Fruit fly (Drosophila melanogaster) whole organism, embryonic: ENCODE results near the gene CG14102.

ENCODE experiments used
- Abd-B ChIP-seq: fragments of 200-800 bp; sonication (Bioruptor generic); optimal IDR thresholded peaks from 2 replicates; lab custom pipeline; 2018; ENCODE audit warnings: missing biosample characterization, mild to moderate bottlenecking, missing genetic modification characterization, moderate library complexity
- Adf1 ChIP-seq: fragments of 200-800 bp; sonication (Bioruptor generic); IDR thresholded peaks from 2 replicates; pipeline ENCODE4 v1.3.6; 2022; ENCODE audit warnings: missing biosample characterization, missing genetic modification characterization
- BtbVII ChIP-seq: fragments of 200-800 bp; sonication (Bioruptor generic); optimal IDR thresholded peaks from 3 replicates; lab custom pipeline; 2017; ENCODE audit warnings: missing biosample characterization, mild to moderate bottlenecking, missing genetic modification characterization
- CG10366 ChIP-seq: fragments of 200-800 bp; sonication (Bioruptor generic); IDR thresholded peaks from 2 replicates; pipeline ENCODE4 v1.3.6; 2022; ENCODE audit warnings: missing biosample characterization, missing genetic modification characterization
- CG11456 ChIP-seq: fragments of 200-800 bp; sonication (Bioruptor generic); IDR thresholded peaks from 3 replicates; pipeline ENCODE4 v1.3.6; 2022; ENCODE audit warnings: missing biosample characterization, missing genetic modification characterization
- CG11695 ChIP-seq: fragments of 200-800 bp; sonication (Bioruptor generic); IDR thresholded peaks from 3 replicates; pipeline ENCODE4 v1.3.6; 2022; ENCODE audit warnings: missing biosample characterization, missing genetic modification characterization
- CG12769 ChIP-seq: fragments of 200-800 bp; sonication (Bioruptor generic); optimal IDR thresholded peaks from 2 replicates; lab custom pipeline; 2019; ENCODE audit warnings: missing biosample characterization, mild to moderate bottlenecking, missing genetic modification characterization, moderate library complexity
- CG13624 ChIP-seq: fragments of 200-800 bp; sonication (Bioruptor generic); optimal IDR thresholded peaks from 2 replicates; lab custom pipeline; 2016; ENCODE audit warnings: missing biosample characterization, missing genetic modification characterization
- CG17359 ChIP-seq: fragments of 200-800 bp; sonication (Bioruptor generic); optimal IDR thresholded peaks from 3 replicates; lab custom pipeline; 2018; ENCODE audit warnings: missing biosample characterization, mild to moderate bottlenecking, missing genetic modification characterization, moderate library complexity
- CG17385 ChIP-seq: fragments of 200-800 bp; sonication (Bioruptor generic); optimal IDR thresholded peaks from 3 replicates; lab custom pipeline; 2018; ENCODE audit warnings: missing biosample characterization, mild to moderate bottlenecking, missing genetic modification characterization
- CG1792 ChIP-seq: fragments of 200-800 bp; sonication (Bioruptor generic); optimal IDR thresholded peaks from 2 replicates; lab custom pipeline; 2016; ENCODE audit warnings: missing biosample characterization, missing genetic modification characterization
- CG1832 ChIP-seq: fragments of 200-800 bp; sonication (Bioruptor generic); optimal IDR thresholded peaks from 2 replicates; lab custom pipeline; 2017; ENCODE audit warnings: missing biosample characterization, mild to moderate bottlenecking, missing genetic modification characterization, inconsistent platforms
- CG3163 ChIP-seq: fragments of 200-800 bp; sonication (Bioruptor generic); optimal IDR thresholded peaks from 3 replicates; lab custom pipeline; 2016; ENCODE audit warnings: missing biosample characterization, missing genetic modification characterization
- CG8290 ChIP-seq, 3 experiments: fragments of 200-800 bp; sonication (Bioruptor generic); optimal IDR thresholded peaks; 2 replicates each; lab custom pipeline; 2016 to 2019; ENCODE audit warnings: missing biosample characterization in 3 of 3, missing genetic modification characterization in 3 of 3, mild to moderate bottlenecking in 2 of 3, moderate library complexity in 1 of 3
- CG9876 ChIP-seq: fragments of 200-800 bp; sonication (Bioruptor generic); optimal IDR thresholded peaks from 2 replicates; lab custom pipeline; 2016; ENCODE audit warnings: missing biosample characterization, missing genetic modification characterization
- CG9932 ChIP-seq: fragments of 200-800 bp; sonication (Bioruptor generic); IDR thresholded peaks from 2 replicates; pipeline ENCODE4 v1.3.6; 2022; ENCODE audit warnings: missing biosample characterization, missing genetic modification characterization
- Deaf1 ChIP-seq: fragments of 200-800 bp; optimal IDR thresholded peaks from 3 replicates; lab custom pipeline; 2019; ENCODE audit warnings: missing biosample characterization, mild to moderate bottlenecking, missing genetic modification characterization, moderate library complexity
- Dll ChIP-seq: fragments of 200-800 bp; sonication (Bioruptor generic); IDR thresholded peaks from 4 replicates; pipeline ENCODE4 v1.3.6; 2022; ENCODE audit warnings: missing biosample characterization, missing genetic modification characterization; ENCODE audit not compliant: partially characterized antibody
- HmgZ ChIP-seq: fragments of 200-800 bp; sonication (Bioruptor generic); optimal IDR thresholded peaks from 2 replicates; lab custom pipeline; 2018; ENCODE audit warnings: missing biosample characterization, mild to moderate bottlenecking, missing genetic modification characterization
- Med ChIP-seq: fragments of 200-800 bp; sonication (Bioruptor generic); peaks from one replicate; lab custom pipeline; 2016; ENCODE audit warnings: missing biosample characterization, missing genetic modification characterization, mild to moderate bottlenecking, inconsistent platforms, moderate library complexity
- NC2β ChIP-seq: fragments of 200-800 bp; sonication (Bioruptor generic); optimal IDR thresholded peaks from 2 replicates; lab custom pipeline; 2016; ENCODE audit warnings: missing biosample characterization, missing genetic modification characterization
- NK7.1 ChIP-seq: fragments of 200-800 bp; sonication (Bioruptor generic); optimal IDR thresholded peaks from 3 replicates; lab custom pipeline; 2016; ENCODE audit warnings: missing biosample characterization, missing genetic modification characterization
- Optix ChIP-seq: fragments of 200-800 bp; sonication (Bioruptor generic); IDR thresholded peaks from 3 replicates; pipeline ENCODE4 v1.3.6; 2022; ENCODE audit warnings: missing biosample characterization, missing genetic modification characterization
- Trl ChIP-seq, 3 experiments: fragments of >200 bp in 2 of 3; fragments of 200-800 bp in 1 of 3; sonication (Bioruptor generic) in 1 of 3; optimal IDR thresholded peaks; 2 replicates in 1 of 3; 3 replicates in 2 of 3; lab custom pipeline; 2016 to 2017; ENCODE audit warnings: missing biosample characterization in 1 of 3, missing genetic modification characterization in 1 of 3
- Vsx1 ChIP-seq: fragments of 200-800 bp; sonication (Bioruptor generic); optimal IDR thresholded peaks from 2 replicates; lab custom pipeline; 2017; ENCODE audit warnings: missing biosample characterization, mild to moderate bottlenecking, missing genetic modification characterization, missing genetic modification reagents
- cad ChIP-seq: fragments of >200 bp; optimal IDR thresholded peaks from 2 replicates; lab custom pipeline; 2017; ENCODE audit warnings: missing biosample characterization, missing genetic modification characterization
- cg ChIP-seq: fragments of 200-800 bp; sonication (Bioruptor generic); optimal IDR thresholded peaks from 3 replicates; lab custom pipeline; 2019; ENCODE audit warnings: missing biosample characterization, mild to moderate bottlenecking, missing genetic modification characterization, moderate library complexity
- cwo ChIP-seq: fragments of 200-800 bp; sonication (Bioruptor generic); optimal IDR thresholded peaks from 3 replicates; lab custom pipeline; 2017; ENCODE audit warnings: missing biosample characterization, missing genetic modification characterization, mild to moderate bottlenecking, moderate library complexity, missing genetic modification reagents
- danr ChIP-seq: fragments of 200-800 bp; sonication (Bioruptor generic); IDR thresholded peaks from 2 replicates; pipeline ENCODE4 v1.3.6; 2022; ENCODE audit warnings: missing biosample characterization, missing genetic modification characterization
- esg ChIP-seq: fragments of 200-800 bp; sonication (Bioruptor generic); conservative IDR thresholded peaks from 2 replicates; pipeline ENCODE4 v1.3.6; 2022; ENCODE audit warnings: missing biosample characterization, missing genetic modification characterization
- eve ChIP-seq, 2 experiments: fragments of >200 bp; optimal IDR thresholded peaks; 2 replicates each; lab custom pipeline; 2017; ENCODE audit warnings: missing biosample characterization in 2 of 2, missing genetic modification characterization in 2 of 2
- grn ChIP-seq: fragments of 200-800 bp; sonication (Bioruptor generic); optimal IDR thresholded peaks from 3 replicates; lab custom pipeline; 2017; ENCODE audit warnings: missing biosample characterization, missing genetic modification characterization
- her ChIP-seq: fragments of 200-800 bp; sonication (Bioruptor generic); optimal IDR thresholded peaks from 2 replicates; lab custom pipeline; 2016; ENCODE audit warnings: missing biosample characterization, missing genetic modification characterization
- kah ChIP-seq: fragments of 200-800 bp; sonication (Bioruptor generic); optimal IDR thresholded peaks from 2 replicates; lab custom pipeline; 2018; ENCODE audit warnings: missing biosample characterization, mild to moderate bottlenecking, missing genetic modification characterization
- lov ChIP-seq, 2 experiments: fragments of 200-800 bp in 1 of 2; fragments of >200 bp in 1 of 2; sonication (Bioruptor generic) in 1 of 2; IDR thresholded peaks in 1 of 2; optimal IDR thresholded peaks in 1 of 2; 2 replicates in 1 of 2; 3 replicates in 1 of 2; pipeline versions ENCODE4 v1.3.6 to Lab custom; 2017 to 2022; ENCODE audit warnings: missing biosample characterization in 1 of 2, missing genetic modification characterization in 1 of 2
- mirr ChIP-seq: fragments of 200-800 bp; sonication (Bioruptor generic); optimal IDR thresholded peaks from 3 replicates; lab custom pipeline; 2018; ENCODE audit warnings: missing biosample characterization, mild to moderate bottlenecking, missing genetic modification characterization
- nerfin-1 ChIP-seq: fragments of 200-800 bp; sonication (Bioruptor generic); optimal IDR thresholded peaks from 3 replicates; lab custom pipeline; 2019; ENCODE audit warnings: missing biosample characterization, mild to moderate bottlenecking, missing genetic modification characterization, moderate library complexity
- oc ChIP-seq: fragments of 200-800 bp; sonication (Bioruptor generic); optimal IDR thresholded peaks from 2 replicates; lab custom pipeline; 2018; ENCODE audit warnings: missing biosample characterization, mild to moderate bottlenecking, missing genetic modification characterization, moderate library complexity
- odd ChIP-seq: fragments of 200-800 bp; sonication (Bioruptor generic); optimal IDR thresholded peaks from 2 replicates; lab custom pipeline; 2017; ENCODE audit warnings: missing biosample characterization, mild to moderate bottlenecking, missing genetic modification characterization
- pan ChIP-seq, 4 experiments: fragments of >200 bp in 3 of 4; fragments of 200-800 bp in 1 of 4; sonication (Bioruptor generic) in 1 of 4; optimal IDR thresholded peaks in 3 of 4; IDR thresholded peaks in 1 of 4; 2 replicates each; pipeline versions ENCODE4 v1.3.6 to Lab custom; 2017 to 2022; ENCODE audit warnings: missing biosample characterization in 2 of 4, missing genetic modification characterization in 2 of 4, mixed read lengths in 1 of 4
- peb ChIP-seq: fragments of 200-800 bp; sonication (Bioruptor generic); IDR thresholded peaks from 2 replicates; pipeline ENCODE4 v1.3.6; 2022; ENCODE audit warnings: missing biosample characterization, missing genetic modification characterization
- schlank ChIP-seq: fragments of 200-800 bp; sonication (Bioruptor generic); optimal IDR thresholded peaks from 2 replicates; lab custom pipeline; 2018; ENCODE audit warnings: missing biosample characterization, mild to moderate bottlenecking, missing genetic modification characterization
- sd ChIP-seq: fragments of 200-800 bp; sonication (Bioruptor generic); optimal IDR thresholded peaks from 3 replicates; lab custom pipeline; 2018; ENCODE audit warnings: missing biosample characterization, mild to moderate bottlenecking, missing genetic modification characterization, moderate library complexity
- seq ChIP-seq: fragments of 200-800 bp; sonication (Bioruptor generic); IDR thresholded peaks from 2 replicates; pipeline ENCODE4 v1.3.6; 2022; ENCODE audit warnings: missing biosample characterization, missing genetic modification characterization
- sna ChIP-seq: fragments of 200-800 bp; sonication (Bioruptor generic); IDR thresholded peaks from 2 replicates; pipeline ENCODE4 v1.3.6; 2022; ENCODE audit warnings: missing biosample characterization, missing genetic modification characterization; ENCODE audit not compliant: partially characterized antibody
- so ChIP-seq: fragments of 200-800 bp; sonication (Bioruptor generic); IDR thresholded peaks from 3 replicates; pipeline ENCODE4 v1.3.6; 2022; ENCODE audit warnings: missing biosample characterization, missing genetic modification characterization
- sob ChIP-seq: fragments of 200-800 bp; sonication (Bioruptor generic); IDR thresholded peaks from 2 replicates; pipeline ENCODE4 v1.3.6; 2022; ENCODE audit warnings: missing biosample characterization, missing genetic modification characterization
- sug ChIP-seq: fragments of 200-800 bp; optimal IDR thresholded peaks from 2 replicates; lab custom pipeline; 2019; ENCODE audit warnings: missing biosample characterization, mild to moderate bottlenecking, missing genetic modification characterization, moderate library complexity

CG14102 gene

dm6 chr3L:19791688-19792073 lies 9.4 kb downstream of the CG14102 start (continued):
- TF ChIP-seq Vsx1 (GFP tag; lab: Kevin White, UChicago), result peak; percentile 82
- TF ChIP-seq CG10366 (GFP tag; lab: Robert Waterston, UW), result no peak
- TF ChIP-seq oc (tag; lab: Kevin White, UChicago), result peak; percentile 94
- TF ChIP-seq sob (GFP tag; lab: Robert Waterston, UW), result no peak
- no peak for TF ChIP-seq CG1792 (GFP tag; lab: Kevin White, UChicago)
- no peak for TF ChIP-seq CG13624 (GFP tag; lab: Kevin White, UChicago)
- TF ChIP-seq sug (tag; lab: Kevin White, UChicago), result peak; percentile 63
- TF ChIP-seq CG12769 (tag; lab: Kevin White, UChicago), result peak; percentile 82
- peak; percentile 53 for TF ChIP-seq cad (GFP tag; lab: Kevin White, UChicago)
- TF ChIP-seq mirr (GFP tag; lab: Kevin White, UChicago), result peak; percentile 70
- peak; percentile 7 for TF ChIP-seq CG17359 (tag; lab: Kevin White, UChicago)
- no peak for TF ChIP-seq NK7.1 (GFP tag; lab: Kevin White, UChicago)
- TF ChIP-seq CG11456, result no peak
- peak; percentile 82 for TF ChIP-seq grn (GFP tag; lab: Kevin White, UChicago)
- TF ChIP-seq BtbVII, result peak; percentile 35
- TF ChIP-seq so (GFP tag; lab: Robert Waterston, UW), result no peak
- TF ChIP-seq CG1832 (GFP tag; lab: Kevin White, UChicago), result peak; percentile 96
- TF ChIP-seq lov (optimal IDR thresholded peaks at IDR 0.05; lab: Kevin White, UChicago), result no peak
- peak; percentile 76; the same call in 2 of the 3 replicates for TF ChIP-seq lov (GFP tag; IDR thresholded peaks at IDR 0.05; lab: Robert Waterston, UW)
- TF ChIP-seq cg (GFP tag; lab: Kevin White, UChicago), result peak; percentile 92
- peak; percentile 30; the same call in 1 of the 2 replicates for TF ChIP-seq peb (GFP tag; lab: Robert Waterston, UW)
- peak; percentile 83 for TF ChIP-seq Med (GFP tag; lab: Kevin White, UChicago)
- no peak for TF ChIP-seq NC2β (GFP tag; lab: Kevin White, UChicago)
- peak; percentile 21 for TF ChIP-seq CG9876 (GFP tag; lab: Kevin White, UChicago)
- peak; percentile 29 for TF ChIP-seq cwo (GFP tag; lab: Kevin White, UChicago)
- TF ChIP-seq schlank, result peak; percentile 13
- peak; percentile 35 for TF ChIP-seq Abd-B (GFP tag; lab: Kevin White, UChicago)
- TF ChIP-seq odd (GFP tag; lab: Kevin White, UChicago), result peak; percentile 20
- TF ChIP-seq Trl (optimal IDR thresholded peaks at IDR 0.05; lab: Kevin White, UChicago), result peak; percentile 33 to 85
- no peak for TF ChIP-seq Trl (GFP tag; optimal IDR thresholded peaks at IDR 0.05; lab: Kevin White, UChicago)
- peak; percentile 15 for TF ChIP-seq CG17385 (GFP tag; lab: Kevin White, UChicago)
- TF ChIP-seq her (GFP tag; lab: Kevin White, UChicago), result peak; percentile 2
- no peak for TF ChIP-seq eve (GFP tag; optimal IDR thresholded peaks at IDR 0.05; lab: Kevin White, UChicago)
- peak; percentile 38 for TF ChIP-seq kah (GFP tag; lab: Kevin White, UChicago)
- TF ChIP-seq Optix (GFP tag; lab: Robert Waterston, UW), result no peak
- TF ChIP-seq CG11695, result no peak
- TF ChIP-seq sna (GFP tag; lab: Robert Waterston, UW), result peak; percentile 36; the same call in 1 of the 2 replicates
- peak; percentile 80 for TF ChIP-seq sd
- no peak for TF ChIP-seq nerfin-1 (tag; lab: Kevin White, UChicago)
- TF ChIP-seq CG3163 (GFP tag; lab: Kevin White, UChicago), result peak; percentile 21
- TF ChIP-seq CG8290 (GFP tag; optimal IDR thresholded peaks at IDR 0.05; lab: Kevin White, UChicago), result no peak
- peak in 1 of 2 experiments; percentile 52 for TF ChIP-seq CG8290 (tag; optimal IDR thresholded peaks at IDR 0.05; lab: Kevin White, UChicago)
- TF ChIP-seq Adf1 (GFP tag; lab: Robert Waterston, UW), result peak; percentile 97
- TF ChIP-seq Deaf1 (tag; lab: Kevin White, UChicago), result peak; percentile 18
- TF ChIP-seq esg (GFP tag; lab: Robert Waterston, UW), result no peak
- TF ChIP-seq CG9932, result peak; percentile 29; the same call in 1 of the 2 replicates
- TF ChIP-seq HmgZ, result peak; percentile 33
- no peak for TF ChIP-seq pan (optimal IDR thresholded peaks at IDR 0.05; lab: Kevin White, UChicago)
- TF ChIP-seq pan (GFP tag; optimal IDR thresholded peaks at IDR 0.05 in 1 of 2, IDR thresholded peaks at IDR 0.05 in 1 of 2), result peak in 1 of 2 experiments; percentile 27
- TF ChIP-seq danr (GFP tag; lab: Robert Waterston, UW), result no peak
- TF ChIP-seq Dll (GFP tag; lab: Robert Waterston, UW), result peak; percentile 50; the same call in 2 of the 4 replicates
- TF ChIP-seq seq (GFP tag; lab: Robert Waterston, UW), result peak; percentile 27; the same call in 1 of the 2 replicates
